Comparison of ENCODE assay signal across 3 fruit fly cellular contexts in genomic region chr3L:4835005-4835404, dm6.
TF ChIP-seq lines count a peak whose summit lies in the region.

No protein-coding gene starts in this region.

- TF ChIP-seq CTCF in whole organism, embryonic (GFP tag; optimal IDR thresholded peaks at IDR 0.05; lab: Kevin White, UChicago), result no peak

TF ChIP-seq in whole organism, embryonic, 481 proteins besides CTCF, POLR2A, EP300 and RAD21:
- TF ChIP-seq Hr51 (GFP tag; optimal IDR thresholded peaks at IDR 0.05; lab: Kevin White, UChicago) (no peak), Dref (GFP tag; IDR thresholded peaks at IDR 0.05; lab: Robert Waterston, UW) (no peak), crc (GFP tag; optimal IDR thresholded peaks at IDR 0.05; lab: Kevin White, UChicago) (no peak), Ets65A (GFP tag; lab: Kevin White, UChicago) (peak; percentile 50), zen (tag; optimal IDR thresholded peaks at IDR 0.05; lab: Kevin White, UChicago) (peak; percentile 47)

TF ChIP-seq in whole organism, prepupa, 60 proteins besides CTCF, POLR2A, EP300 and RAD21:
- TF ChIP-seq CG11294 (GFP tag; IDR thresholded peaks at IDR 0.05; lab: Robert Waterston, UW) (no peak), Eip78C (GFP tag; lab: Kevin White, UChicago) (peak; percentile 83), Ets96B (tag; optimal IDR thresholded peaks at IDR 0.05; lab: Kevin White, UChicago) (no peak), CG8319 (GFP tag; optimal IDR thresholded peaks at IDR 0.05; lab: Kevin White, UChicago) (no peak), Eip93F (GFP tag; optimal IDR thresholded peaks at IDR 0.05; lab: Kevin White, UChicago) (no peak), OdsH (GFP tag; optimal IDR thresholded peaks at IDR 0.05; lab: Kevin White, UChicago) (no peak), CG1621 (tag; optimal IDR thresholded peaks at IDR 0.05; lab: Kevin White, UChicago) (no peak), CG4318 (GFP tag; optimal IDR thresholded peaks at IDR 0.05; lab: Kevin White, UChicago) (peak; percentile 5), CG15336 (GFP tag; IDR thresholded peaks at IDR 0.05; lab: Robert Waterston, UW) (peak; percentile 42; the same call in 1 of the 2 replicates), CG8119 (GFP tag; IDR thresholded peaks at IDR 0.05; lab: Robert Waterston, UW) (peak; percentile 43; the same call in 1 of the 3 replicates), CG3919 (GFP tag; optimal IDR thresholded peaks at IDR 0.05; lab: Kevin White, UChicago) (peak; percentile 36), CG6792 (GFP tag; optimal IDR thresholded peaks at IDR 0.05; lab: Kevin White, UChicago) (no peak), dsx (GFP tag; optimal IDR thresholded peaks at IDR 0.05; lab: Kevin White, UChicago; ENCODE audit: poor library complexity, severe bottlenecking) (peak; percentile 9), Hr4 (GFP tag; optimal IDR thresholded peaks at IDR 0.05; lab: Kevin White, UChicago) (peak; percentile 31), CG6163 (GFP tag; IDR thresholded peaks at IDR 0.05; lab: Robert Waterston, UW) (0 out of 3 replicates have a peak, but pooled peaks have one; percentile 45), CG6808 (GFP tag; optimal IDR thresholded peaks at IDR 0.05; lab: Kevin White, UChicago) (no peak), acj6 (GFP tag; optimal IDR thresholded peaks at IDR 0.05; lab: Kevin White, UChicago) (peak; percentile 7), cyc (GFP tag; optimal IDR thresholded peaks at IDR 0.05; lab: Kevin White, UChicago) (no peak), achi (GFP tag; optimal IDR thresholded peaks at IDR 0.05; lab: Kevin White, UChicago) (peak; percentile 42), eg (GFP tag; IDR thresholded peaks at IDR 0.05; lab: Robert Waterston, UW) (no peak; the same call in 2 of the 3 replicates), Hr38 (GFP tag; optimal IDR thresholded peaks at IDR 0.05; lab: Kevin White, UChicago) (no peak), CG32006 (GFP tag; optimal IDR thresholded peaks at IDR 0.05; lab: Kevin White, UChicago) (peak; percentile 60), fd59A (GFP tag; optimal IDR thresholded peaks at IDR 0.05; lab: Kevin White, UChicago) (no peak), svp (GFP tag; lab: Kevin White, UChicago) (peak; percentile 68), CG3032 (tag; optimal IDR thresholded peaks at IDR 0.05; lab: Kevin White, UChicago) (no peak)
TF ChIP-seq in whole organism, prepupa: peak in this region for 12.

TF ChIP-seq in whole organism, pupa, 21 proteins besides CTCF, POLR2A, EP300 and RAD21:
- TF ChIP-seq CG14655 (GFP tag; optimal IDR thresholded peaks at IDR 0.05; lab: Kevin White, UChicago) (peak; percentile 57), Pif1A (GFP tag; optimal IDR thresholded peaks at IDR 0.05; lab: Kevin White, UChicago) (no peak), CG13204 (GFP tag; optimal IDR thresholded peaks at IDR 0.05; lab: Kevin White, UChicago) (no peak), CG32121 (GFP tag; IDR thresholded peaks at IDR 0.05; lab: Robert Waterston, UW) (no peak), CG8301 (tag; optimal IDR thresholded peaks at IDR 0.05; lab: Kevin White, UChicago) (peak; percentile 38), Ets98B (GFP tag; IDR thresholded peaks at IDR 0.05; lab: Robert Waterston, UW) (peak; percentile 32; the same call in 1 of the 2 replicates), CG34367 (tag; optimal IDR thresholded peaks at IDR 0.05; lab: Kevin White, UChicago) (no peak), Pif1B (GFP tag; optimal IDR thresholded peaks at IDR 0.05; lab: Kevin White, UChicago) (no peak), fd96Ca (GFP tag; IDR thresholded peaks at IDR 0.05; lab: Robert Waterston, UW) (no peak), CG12605 (GFP tag; IDR thresholded peaks at IDR 0.05; lab: Robert Waterston, UW) (no peak), CG4496 (GFP tag; IDR thresholded peaks at IDR 0.05; lab: Robert Waterston, UW) (0 out of 3 replicates have a peak, but pooled peaks have one; percentile 22), CG9948 (tag; optimal IDR thresholded peaks at IDR 0.05; lab: Kevin White, UChicago) (no peak), EcR (GFP tag; optimal IDR thresholded peaks at IDR 0.05; lab: Kevin White, UChicago) (no peak), CG15710 (tag; optimal IDR thresholded peaks at IDR 0.05; lab: Kevin White, UChicago) (peak; percentile 22), CG8159 (tag; optimal IDR thresholded peaks at IDR 0.05; lab: Kevin White, UChicago) (peak; percentile 37), rn (GFP tag; IDR thresholded peaks at IDR 0.05; lab: Robert Waterston, UW) (no peak), CG17806 (tag; optimal IDR thresholded peaks at IDR 0.05; lab: Kevin White, UChicago) (peak; percentile 15), D1 (tag; optimal IDR thresholded peaks at IDR 0.05; lab: Kevin White, UChicago) (no peak), gl (tag; optimal IDR thresholded peaks at IDR 0.05; lab: Kevin White, UChicago) (no peak), Snoo (tag; optimal IDR thresholded peaks at IDR 0.05; lab: Kevin White, UChicago) (no peak), CG10348 (GFP tag; IDR thresholded peaks at IDR 0.05; lab: Robert Waterston, UW) (no peak)
TF ChIP-seq in whole organism, pupa: peak in this region for 7.
